Worm (Caenorhabditis elegans) whole organism, L4/young adult: ENCODE data around the gene exos-4.2.

Experiments
- W03F9.2 ChIP-seq: fragments of 150-350 bp; optimal IDR thresholded peaks from 2 replicates; lab custom pipeline; 2014; ENCODE audit warnings: missing biosample characterization, missing genetic modification characterization
- dao-5 ChIP-seq: sonication (generic microtip); optimal IDR thresholded peaks from 2 replicates; lab custom pipeline; 2016; ENCODE audit warnings: missing genotype, missing genetic modification characterization, moderate library complexity, missing compliant biosample characterization
- him-1 ChIP-seq: sonication (generic microtip); optimal IDR thresholded peaks from 2 replicates; lab custom pipeline; 2016; ENCODE audit warnings: missing genotype, missing genetic modification reagents, missing genetic modification characterization, missing compliant biosample characterization

exos-4.2 gene

ce11 chrIII:839491-839890 lies 20.5 kb upstream of the exos-4.2 start, which contains the start of gene dos-3:
Gene dos-3, minus strand, starts transcription at chrIII:839591.
- TF ChIP-seq W03F9.2 (no peak), dao-5 (tag; lab: Kevin White, UChicago) (no peak)

- TF ChIP-seq W03F9.2 (no peak), him-1 (tag; lab: Kevin White, UChicago) (no peak)
These were observed 18.8 kb upstream of the exos-4.2 start, which contains the start of gene K02F3.9 for ce11 chrIII:841177-841576. Gene K02F3.9, minus strand, starts transcription at chrIII:841366.

ce11 chrIII:842630-843029 lies 17.4 kb upstream of the exos-4.2 start, which contains the start of gene far-8:
Gene far-8, plus strand, starts transcription at chrIII:842930.
- TF ChIP-seq W03F9.2 (no peak), him-1 (tag; lab: Kevin White, UChicago) (no peak), dao-5 (tag; lab: Kevin White, UChicago) (no peak)

ce11 chrIII:843999-844398 lies 16.0 kb upstream of the exos-4.2 start:
- no peak for TF ChIP-seq W03F9.2
- TF ChIP-seq dao-5 (tag; lab: Kevin White, UChicago): no peak
- TF ChIP-seq him-1 (tag; lab: Kevin White, UChicago): no peak

ce11 chrIII:844577-844976 lies 15.4 kb upstream of the exos-4.2 start:
- TF ChIP-seq him-1 (tag; lab: Kevin White, UChicago) (no peak), W03F9.2 (no peak), dao-5 (tag; lab: Kevin White, UChicago) (no peak)

ce11 chrIII:845485-845884 lies 14.5 kb upstream of the exos-4.2 start, which contains the start of gene K02F3.2:
Gene K02F3.2, plus strand, starts transcription at chrIII:845841.
- TF ChIP-seq him-1 (tag; lab: Kevin White, UChicago): no peak
- TF ChIP-seq W03F9.2: no peak
- TF ChIP-seq dao-5 (tag; lab: Kevin White, UChicago): no peak

ce11 chrIII:852296-852695 lies 7.7 kb upstream of the exos-4.2 start, which contains the start of gene moma-1:
Gene moma-1, minus strand, starts transcription at chrIII:852396.
- TF ChIP-seq him-1 (tag; lab: Kevin White, UChicago) (no peak), W03F9.2 (no peak), dao-5 (tag; lab: Kevin White, UChicago) (no peak)

ce11 chrIII:853414-853813 lies 6.6 kb upstream of the exos-4.2 start:
- no peak for TF ChIP-seq W03F9.2
- TF ChIP-seq him-1 (tag; lab: Kevin White, UChicago): no peak
- no peak for TF ChIP-seq dao-5 (tag; lab: Kevin White, UChicago)

- no peak for TF ChIP-seq dao-5 (tag; lab: Kevin White, UChicago)
These were observed 6.1 kb upstream of the exos-4.2 start, which contains the start of the genes rnp-5 and tag-51 for ce11 chrIII:853859-854359. Gene rnp-5, minus strand, starts transcription at chrIII:853909. Gene tag-51, plus strand, starts transcription at chrIII:854221.

ce11 chrIII:856260-856659 lies 3.7 kb upstream of the exos-4.2 start, which contains the start of gene K02F3.12:
Gene K02F3.12, plus strand, starts transcription at chrIII:856560.
- TF ChIP-seq W03F9.2 (no peak), dao-5 (tag; lab: Kevin White, UChicago) (no peak), him-1 (tag; lab: Kevin White, UChicago) (no peak)

- TF ChIP-seq dao-5 (tag; lab: Kevin White, UChicago) (no peak), him-1 (tag; lab: Kevin White, UChicago) (no peak), W03F9.2 (no peak)
These were observed 3.1 kb upstream of the exos-4.2 start for ce11 chrIII:856908-857307.

ce11 chrIII:861819-862356 lies 1.9 kb downstream of the exos-4.2 start, which contains the start of gene arx-4:
Gene arx-4, plus strand, starts transcription at chrIII:862306.
- TF ChIP-seq him-1 (tag; lab: Kevin White, UChicago) (no peak), W03F9.2 (no peak), dao-5 (tag; lab: Kevin White, UChicago) (no peak)

- no peak for TF ChIP-seq W03F9.2
- no peak for TF ChIP-seq him-1 (tag; lab: Kevin White, UChicago)
These were observed 8.9 kb downstream of the exos-4.2 start for ce11 chrIII:868866-869265.

ce11 chrIII:869869-870268 lies 9.9 kb downstream of the exos-4.2 start, which contains the start of gene T24C4.2:
Gene T24C4.2, minus strand, starts transcription at chrIII:869969.
- no peak for TF ChIP-seq W03F9.2
- TF ChIP-seq him-1 (tag; lab: Kevin White, UChicago): no peak
- no peak for TF ChIP-seq dao-5 (tag; lab: Kevin White, UChicago)

ce11 chrIII:870555-870954 lies 10.6 kb downstream of the exos-4.2 start:
- TF ChIP-seq W03F9.2: no peak
- no peak for TF ChIP-seq dao-5 (tag; lab: Kevin White, UChicago)
- no peak for TF ChIP-seq him-1 (tag; lab: Kevin White, UChicago)
